Worm (Caenorhabditis elegans) whole organism, L4 larva: ENCODE results near the gene T09D3.8.

Source experiments
- D1046.2 ChIP-seq: fragments of 200-800 bp; sonication (Bioruptor generic); IDR thresholded peaks from 2 replicates; pipeline ENCODE4 v1.3.6; 2022; ENCODE audit warnings: missing genetic modification characterization, missing compliant biosample characterization
- F10B5.3 ChIP-seq: sonication (generic microtip); optimal IDR thresholded peaks from 2 replicates; lab custom pipeline; 2016; ENCODE audit warnings: mild to moderate bottlenecking, missing genetic modification characterization, missing compliant biosample characterization
- F44E2.7 ChIP-seq: fragments of 200-800 bp; sonication (Bioruptor generic); IDR thresholded peaks from 2 replicates; pipeline ENCODE4 v2.1.2; 2022; ENCODE audit warnings: missing genetic modification characterization, missing compliant biosample characterization
- F49E8.2 ChIP-seq: sonication (generic microtip); optimal IDR thresholded peaks from 2 replicates; lab custom pipeline; 2016; ENCODE audit warnings: missing compliant biosample characterization, mild to moderate bottlenecking, missing genetic modification characterization, borderline replicate concordance
- Y48G9A.11 ChIP-seq: fragments of 200-800 bp; sonication (Bioruptor generic); IDR thresholded peaks from 2 replicates; pipeline ENCODE4 v1.3.6; 2022; ENCODE audit warnings: missing genetic modification reagents, missing genetic modification characterization, missing compliant biosample characterization
- ZK337.2 ChIP-seq: fragments of 200-800 bp; sonication (Bioruptor generic); IDR thresholded peaks from 2 replicates; pipeline ENCODE4 v1.3.6; 2022; ENCODE audit warnings: missing genetic modification reagents, missing genetic modification characterization, missing compliant biosample characterization
- aha-1 ChIP-seq: fragments of 150-350 bp; peaks from one replicate; lab custom pipeline; 2014; ENCODE audit warnings: missing biosample characterization, missing genetic modification characterization
- ama-1 ChIP-seq: fragments of 150-350 bp; optimal IDR thresholded peaks from 2 replicates; lab custom pipeline; 2014; ENCODE audit warnings: inconsistent platforms, mixed read lengths
- attf-4 ChIP-seq: sonication (generic microtip); optimal IDR thresholded peaks from 3 replicates; lab custom pipeline; 2017; ENCODE audit warnings: missing biosample characterization, missing genetic modification characterization
- ceh-32 ChIP-seq: sonication (generic microtip); optimal IDR thresholded peaks from 2 replicates; lab custom pipeline; 2016; ENCODE audit warnings: mild to moderate bottlenecking, missing genetic modification characterization, missing compliant biosample characterization; ENCODE audit not compliant: poor library complexity
- ceh-82 ChIP-seq: sonication (generic microtip); optimal IDR thresholded peaks from 2 replicates; lab custom pipeline; 2017; ENCODE audit warnings: missing biosample characterization, missing genetic modification characterization
- ctbp-1 ChIP-seq: fragments of 200-800 bp; sonication (Bioruptor generic); IDR thresholded peaks from 2 replicates; pipeline ENCODE4 v1.3.6; 2022; ENCODE audit warnings: missing genetic modification reagents, missing genetic modification characterization, missing compliant biosample characterization
- daf-16 ChIP-seq, 3 experiments: sonication (generic microtip); optimal IDR thresholded peaks; 2 replicates each; lab custom pipeline; 2016 to 2017; ENCODE audit warnings: missing genetic modification characterization in 3 of 3, missing genetic modification reagents in 3 of 3, mild to moderate bottlenecking in 2 of 3, missing compliant biosample characterization in 2 of 3, missing biosample characterization in 1 of 3, moderate library complexity in 1 of 3
- daf-19 ChIP-seq: fragments of 200-800 bp; sonication (Bioruptor generic); conservative IDR thresholded peaks from 2 replicates; pipeline ENCODE4 v1.3.6; 2022; ENCODE audit warnings: missing genetic modification characterization, missing compliant biosample characterization
- daf-8 ChIP-seq: fragments of 200-800 bp; sonication (Bioruptor generic); IDR thresholded peaks from 2 replicates; pipeline ENCODE4 v1.3.6; 2022; ENCODE audit warnings: missing genetic modification characterization, missing compliant biosample characterization
- dmd-6 ChIP-seq: fragments of 200-800 bp; sonication (Bioruptor generic); IDR thresholded peaks from 2 replicates; pipeline ENCODE4 v1.3.6; 2022; ENCODE audit warnings: missing genetic modification reagents, missing genetic modification characterization, missing compliant biosample characterization
- egl-43 ChIP-seq: fragments of 200-800 bp; sonication (Bioruptor generic); IDR thresholded peaks from 2 replicates; pipeline ENCODE4 v1.3.6; 2022; ENCODE audit warnings: missing genetic modification reagents, missing genetic modification characterization, missing compliant biosample characterization
- hmg-1.1 ChIP-seq: fragments of 200-800 bp; sonication (Bioruptor generic); IDR thresholded peaks from 2 replicates; pipeline ENCODE4 v1.3.6; 2022; ENCODE audit warnings: missing genetic modification reagents, missing genetic modification characterization, missing compliant biosample characterization
- jun-1 ChIP-seq: fragments of 150-350 bp; optimal IDR thresholded peaks from 2 replicates; lab custom pipeline; 2014; ENCODE audit warnings: missing biosample characterization, missing genetic modification reagents, missing genetic modification characterization
- lim-7 ChIP-seq: fragments of 200-800 bp; sonication (Bioruptor generic); IDR thresholded peaks from 2 replicates; pipeline ENCODE4 v1.3.6; 2022; ENCODE audit warnings: missing genetic modification characterization, missing compliant biosample characterization
- lin-1 ChIP-seq: fragments of 200-800 bp; sonication (Bioruptor generic); IDR thresholded peaks from 2 replicates; pipeline ENCODE4 v1.3.6; 2022; ENCODE audit warnings: missing genetic modification reagents, missing genetic modification characterization, missing compliant biosample characterization
- lin-15B ChIP-seq: fragments of 150-350 bp; sonication (generic microtip); optimal IDR thresholded peaks from 3 replicates; lab custom pipeline; 2014; ENCODE audit warnings: missing biosample characterization, missing genetic modification characterization
- mep-1 ChIP-seq: fragments of 150-350 bp; sonication (generic microtip); optimal IDR thresholded peaks from 3 replicates; lab custom pipeline; 2014; ENCODE audit warnings: missing biosample characterization, missing genetic modification characterization
- mxl-2 ChIP-seq: fragments of 200-800 bp; sonication (Bioruptor generic); conservative IDR thresholded peaks from 2 replicates; pipeline ENCODE4 v1.3.6; 2022; ENCODE audit warnings: missing genetic modification reagents, missing genetic modification characterization, missing compliant biosample characterization
- mxl-3 ChIP-seq: fragments of 200-800 bp; sonication (Bioruptor generic); optimal IDR thresholded peaks from 2 replicates; lab custom pipeline; 2018; ENCODE audit warnings: mild to moderate bottlenecking, missing genetic modification characterization, missing compliant biosample characterization
- nhr-76 ChIP-seq: fragments of 150-350 bp; optimal IDR thresholded peaks from 2 replicates; lab custom pipeline; 2014; ENCODE audit warnings: missing biosample characterization, missing genetic modification characterization
- rbr-2 ChIP-seq: sonication (generic microtip); optimal IDR thresholded peaks from 2 replicates; lab custom pipeline; 2016; ENCODE audit warnings: missing genotype, missing genetic modification characterization, missing compliant biosample characterization
- sdz-12 ChIP-seq: fragments of 200-800 bp; sonication (Bioruptor generic); optimal IDR thresholded peaks from 2 replicates; lab custom pipeline; 2018; ENCODE audit warnings: mild to moderate bottlenecking, missing genetic modification characterization, missing compliant biosample characterization
- set-16 ChIP-seq: fragments of 200-800 bp; sonication (Bioruptor generic); IDR thresholded peaks from 2 replicates; pipeline ENCODE4 v1.3.6; 2022; ENCODE audit warnings: missing genetic modification reagents, missing genetic modification characterization, missing compliant biosample characterization
- skn-1 ChIP-seq: fragments of 150-350 bp; optimal IDR thresholded peaks from 2 replicates; lab custom pipeline; 2014; ENCODE audit warnings: missing biosample characterization, missing genetic modification characterization
- spr-1 ChIP-seq: sonication (generic microtip); optimal IDR thresholded peaks from 2 replicates; lab custom pipeline; 2016; ENCODE audit warnings: mild to moderate bottlenecking, missing genetic modification characterization, missing compliant biosample characterization
- tag-97 ChIP-seq: fragments of 200-800 bp; sonication (Bioruptor generic); IDR thresholded peaks from 2 replicates; pipeline ENCODE4 v1.3.6; 2022; ENCODE audit warnings: missing genetic modification characterization, missing compliant biosample characterization
- tra-1 ChIP-seq: fragments of 200-800 bp; sonication (Bioruptor generic); IDR thresholded peaks from 2 replicates; pipeline ENCODE4 v1.3.6; 2022; ENCODE audit warnings: missing genetic modification reagents, missing genetic modification characterization, missing compliant biosample characterization
- unc-62 ChIP-seq, 3 experiments: fragments of 150-350 bp in 1 of 3; sonication (generic microtip); optimal IDR thresholded peaks in 2 of 3; peaks in 1 of 3; 1 replicate in 1 of 3; 2 replicates in 2 of 3; lab custom pipeline; 2014 to 2017; ENCODE audit warnings: missing biosample characterization in 3 of 3, missing genetic modification characterization in 3 of 3, missing genetic modification reagents in 3 of 3, missing genotype in 1 of 3
- zag-1 ChIP-seq: fragments of 150-350 bp; optimal IDR thresholded peaks from 2 replicates; lab custom pipeline; 2014; ENCODE audit warnings: missing biosample characterization, missing genetic modification characterization
- zfp-2 ChIP-seq: sonication (generic microtip); optimal IDR thresholded peaks from 2 replicates; lab custom pipeline; 2016; ENCODE audit warnings: mild to moderate bottlenecking, missing genetic modification characterization, missing compliant biosample characterization

T09D3.8 gene

ce11 chrV:5364863-5365262, at the start of gene T09D3.8:
TSS of gene T09D3.8 (plus strand) at chrV:5365163.
- no peak for TF ChIP-seq ama-1 (lab: Kevin White, UChicago)

ce11 chrV:5318349-5318748, 46.6 kb upstream of the T09D3.8 start:
- TF ChIP-seq daf-19 (GFP tag; lab: Robert Waterston, UW) (no peak), unc-62 (GFP tag; optimal IDR thresholded peaks at IDR 0.05 in 1 of 2; lab: Kevin White, UChicago) (peak in 1 of 2 experiments; percentile 97), unc-62 (tag; optimal IDR thresholded peaks at IDR 0.05; lab: Kevin White, UChicago) (no peak), tra-1 (GFP tag; lab: Robert Waterston, UW) (no peak), rbr-2 (tag; lab: Kevin White, UChicago) (no peak)

ce11 chrV:5319477-5319876, 45.5 kb upstream of the T09D3.8 start, which contains the start of gene ceh-34:
TSS of gene ceh-34 (minus strand) at chrV:5319577.
- TF ChIP-seq nhr-76 (tag; lab: Kevin White, UChicago) (no peak), set-16 (GFP tag; lab: Robert Waterston, UW) (peak; percentile 42; the same call in 1 of the 2 replicates)

ce11 chrV:5322815-5323214, 42.1 kb upstream of the T09D3.8 start:
- TF ChIP-seq zag-1 (tag; lab: Kevin White, UChicago) (no peak), lin-1 (GFP tag; lab: Robert Waterston, UW) (no peak), sdz-12 (no peak), ceh-32 (no peak), unc-62 (GFP tag; optimal IDR thresholded peaks at IDR 0.05 in 1 of 2; lab: Kevin White, UChicago) (peak in 1 of 2 experiments; percentile 60), unc-62 (tag; optimal IDR thresholded peaks at IDR 0.05; lab: Kevin White, UChicago) (no peak)

ce11 chrV:5324566-5324965, 40.4 kb upstream of the T09D3.8 start, which contains the start of gene ceh-33:
TSS of gene ceh-33 (minus strand) at chrV:5324666.
- TF ChIP-seq F10B5.3 (tag; lab: Kevin White, UChicago) (no peak), ZK337.2 (GFP tag; lab: Robert Waterston, UW) (no peak), lim-7 (GFP tag; lab: Robert Waterston, UW) (no peak), spr-1 (no peak), aha-1 (tag; lab: Kevin White, UChicago) (peak; percentile 18), ceh-82 (tag; lab: Kevin White, UChicago) (no peak), mxl-2 (GFP tag; lab: Robert Waterston, UW) (no peak), unc-62 (GFP tag; optimal IDR thresholded peaks at IDR 0.05 in 1 of 2; lab: Kevin White, UChicago) (peak in 1 of 2 experiments; percentile 55), unc-62 (tag; optimal IDR thresholded peaks at IDR 0.05; lab: Kevin White, UChicago) (no peak), mxl-3 (GFP tag; lab: Kevin White, UChicago) (no peak), D1046.2 (GFP tag; lab: Robert Waterston, UW) (no peak), zag-1 (tag; lab: Kevin White, UChicago) (no peak), F49E8.2 (no peak)

ce11 chrV:5328314-5328713, 36.6 kb upstream of the T09D3.8 start, which contains the start of gene C10G8.8:
TSS of gene C10G8.8 (minus strand) at chrV:5328414.
- no peak for TF ChIP-seq Y48G9A.11 (GFP tag; lab: Robert Waterston, UW)
- no peak for TF ChIP-seq zfp-2 (tag; lab: Kevin White, UChicago)
- no peak for TF ChIP-seq set-16 (GFP tag; lab: Robert Waterston, UW)

- peak; percentile 4 for TF ChIP-seq mxl-3 (GFP tag; lab: Kevin White, UChicago)
- no peak for TF ChIP-seq mxl-2 (GFP tag; lab: Robert Waterston, UW)
- peak; percentile 54 for TF ChIP-seq mep-1
- TF ChIP-seq ctbp-1 (GFP tag; lab: Robert Waterston, UW) = no peak
- no peak for TF ChIP-seq tag-97 (GFP tag; lab: Robert Waterston, UW)
- TF ChIP-seq tra-1 (GFP tag; lab: Robert Waterston, UW) = 0 out of 2 replicates have a peak, but pooled peaks have one; percentile 25
- TF ChIP-seq jun-1 (tag; lab: Kevin White, UChicago) = no peak
- TF ChIP-seq daf-8 = no peak
- TF ChIP-seq hmg-1.1 (GFP tag; lab: Robert Waterston, UW) = peak; percentile 44; the same call in 1 of the 2 replicates
- TF ChIP-seq lin-15B (tag; lab: Kevin White, UChicago) = no peak
- TF ChIP-seq dmd-6 (GFP tag; lab: Robert Waterston, UW) = 0 out of 2 replicates have a peak, but pooled peaks have one; percentile 37
- no peak for TF ChIP-seq skn-1 (tag; lab: Kevin White, UChicago)
- TF ChIP-seq daf-16 (GFP tag; optimal IDR thresholded peaks at IDR 0.05; lab: Kevin White, UChicago) = peak; percentile 58 to 81
- TF ChIP-seq daf-16 (tag; optimal IDR thresholded peaks at IDR 0.05; lab: Kevin White, UChicago) = peak; percentile 79
- TF ChIP-seq egl-43 (GFP tag; lab: Robert Waterston, UW) = peak; percentile 58; the same call in 1 of the 2 replicates
- TF ChIP-seq F44E2.7 = no peak
- TF ChIP-seq lin-1 (GFP tag; lab: Robert Waterston, UW) = no peak
- TF ChIP-seq attf-4 (tag; lab: Kevin White, UChicago) = no peak
- peak in 1 of 2 experiments; percentile 41 for TF ChIP-seq unc-62 (GFP tag; optimal IDR thresholded peaks at IDR 0.05 in 1 of 2; lab: Kevin White, UChicago)
- TF ChIP-seq unc-62 (tag; optimal IDR thresholded peaks at IDR 0.05; lab: Kevin White, UChicago) = no peak
Measured at ce11 chrV:5329677-5330266, 35.2 kb upstream of the T09D3.8 start.
